Fruit fly (Drosophila melanogaster) whole organism, embryonic: Measurements from ENCODE around the gene brn.

ENCODE experiments used
- Awh ChIP-seq: fragments of 200-800 bp; sonication (Bioruptor generic); IDR thresholded peaks from 2 replicates; pipeline ENCODE4, ENCODE4 v1.3.6; 2022; ENCODE audit warnings: missing biosample characterization, missing genetic modification characterization
- BtbVII ChIP-seq: fragments of 200-800 bp; sonication (Bioruptor generic); optimal IDR thresholded peaks from 3 replicates; lab custom pipeline; 2017; ENCODE audit warnings: missing biosample characterization, mild to moderate bottlenecking, missing genetic modification characterization
- CG10321 ChIP-seq: fragments of 200-800 bp; sonication (Bioruptor generic); IDR thresholded peaks from 2 replicates; pipeline ENCODE4 v1.3.6; 2022; ENCODE audit warnings: missing biosample characterization, missing genetic modification characterization
- CG10462 ChIP-seq: fragments of 200-800 bp; sonication (Bioruptor generic); optimal IDR thresholded peaks from 2 replicates; lab custom pipeline; 2016; ENCODE audit warnings: missing biosample characterization, missing genetic modification characterization
- CG10654 ChIP-seq: fragments of 200-800 bp; sonication (Bioruptor generic); optimal IDR thresholded peaks from 2 replicates; lab custom pipeline; 2016; ENCODE audit warnings: missing biosample characterization, missing genetic modification characterization
- CG12104 ChIP-seq: fragments of 200-800 bp; sonication (Bioruptor generic); optimal IDR thresholded peaks from 3 replicates; lab custom pipeline; 2016; ENCODE audit warnings: missing biosample characterization, missing genetic modification characterization
- CG12391 ChIP-seq: fragments of 200-800 bp; sonication (Bioruptor generic); optimal IDR thresholded peaks from 3 replicates; lab custom pipeline; 2018; ENCODE audit warnings: missing biosample characterization, mild to moderate bottlenecking, missing genetic modification characterization, moderate library complexity
- CG13287 ChIP-seq: fragments of 200-800 bp; sonication (Bioruptor generic); IDR thresholded peaks from 2 replicates; pipeline ENCODE4 v1.3.6; 2022; ENCODE audit warnings: missing biosample characterization, missing genetic modification characterization; ENCODE audit not compliant: partially characterized antibody
- CG13296 ChIP-seq: fragments of 200-800 bp; sonication (Bioruptor generic); optimal IDR thresholded peaks from 3 replicates; lab custom pipeline; 2018; ENCODE audit warnings: missing biosample characterization, mild to moderate bottlenecking, missing genetic modification characterization
- CG1647 ChIP-seq: fragments of 200-800 bp; sonication (Bioruptor generic); optimal IDR thresholded peaks from 3 replicates; lab custom pipeline; 2016; ENCODE audit warnings: missing biosample characterization, missing genetic modification characterization
- CG17361 ChIP-seq: fragments of 200-800 bp; sonication (Bioruptor generic); IDR thresholded peaks from 3 replicates; pipeline ENCODE4 v1.3.6; 2022; ENCODE audit warnings: missing biosample characterization, missing genetic modification characterization
- CG18764 ChIP-seq: fragments of 200-800 bp; sonication (Bioruptor generic); optimal IDR thresholded peaks from 3 replicates; lab custom pipeline; 2016; ENCODE audit warnings: missing biosample characterization, missing genetic modification characterization
- CG31441 ChIP-seq: fragments of 200-800 bp; sonication (Bioruptor generic); IDR thresholded peaks from 2 replicates; pipeline ENCODE4 v1.3.6; 2022; ENCODE audit warnings: missing biosample characterization, missing genetic modification characterization
- CG3281 ChIP-seq: fragments of 200-800 bp; sonication (Bioruptor generic); optimal IDR thresholded peaks from 3 replicates; lab custom pipeline; 2017; ENCODE audit warnings: missing biosample characterization, mild to moderate bottlenecking, missing genetic modification characterization
- CG4360 ChIP-seq: fragments of 200-800 bp; sonication (Bioruptor generic); IDR thresholded peaks from 2 replicates; pipeline ENCODE4 v1.3.6; 2022; ENCODE audit warnings: missing biosample characterization, missing genetic modification characterization
- CG6683 ChIP-seq: fragments of 200-800 bp; sonication (Bioruptor generic); optimal IDR thresholded peaks from 2 replicates; lab custom pipeline; 2017; ENCODE audit warnings: missing biosample characterization, mild to moderate bottlenecking, missing genetic modification characterization, missing genetic modification reagents
- CG8924 ChIP-seq: fragments of 200-800 bp; optimal IDR thresholded peaks from 3 replicates; lab custom pipeline; 2019; ENCODE audit warnings: missing biosample characterization, mild to moderate bottlenecking, missing genetic modification characterization, moderate library complexity
- Dbx ChIP-seq: fragments of 200-800 bp; sonication (Bioruptor generic); IDR thresholded peaks from 3 replicates; pipeline ENCODE4 v1.3.6; 2022; ENCODE audit warnings: missing biosample characterization, missing genetic modification characterization
- Lpt ChIP-seq: fragments of >200 bp; optimal IDR thresholded peaks from 2 replicates; lab custom pipeline; 2018; ENCODE audit warnings: missing biosample characterization, missing genetic modification characterization
- MBD-R2 ChIP-seq: fragments of 200-800 bp; sonication (Bioruptor generic); IDR thresholded peaks from 2 replicates; pipeline ENCODE4 v1.3.6; 2022; ENCODE audit warnings: missing biosample characterization, missing genetic modification characterization
- Mes4 ChIP-seq: fragments of 200-800 bp; sonication (Bioruptor generic); optimal IDR thresholded peaks from 2 replicates; lab custom pipeline; 2016; ENCODE audit warnings: missing biosample characterization, missing genetic modification characterization
- Mrtf ChIP-seq: fragments of 200-800 bp; sonication (Bioruptor generic); IDR thresholded peaks from 3 replicates; pipeline ENCODE4 v1.3.6; 2022; ENCODE audit warnings: missing biosample characterization, missing genetic modification characterization
- NFAT ChIP-seq: fragments of 200-800 bp; sonication (Bioruptor generic); IDR thresholded peaks from 2 replicates; pipeline ENCODE4 v1.3.6; 2022; ENCODE audit warnings: missing biosample characterization, missing genetic modification characterization
- Stat92E ChIP-seq, 3 experiments: fragments of >200 bp in 2 of 3; fragments of 200-800 bp in 1 of 3; sonication (Bioruptor generic) in 1 of 3; optimal IDR thresholded peaks; 2 replicates each; lab custom pipeline; 2017 to 2019; ENCODE audit warnings: missing biosample characterization in 3 of 3, missing genetic modification characterization in 3 of 3, mild to moderate bottlenecking in 1 of 3, moderate library complexity in 1 of 3
- Tbp ChIP-seq: fragments of >200 bp; optimal IDR thresholded peaks from 2 replicates; lab custom pipeline; 2018; ENCODE audit warnings: missing biosample characterization, missing genetic modification characterization
- YL-1 ChIP-seq: fragments of 200-800 bp; sonication (Bioruptor generic); optimal IDR thresholded peaks from 3 replicates; lab custom pipeline; 2017; ENCODE audit warnings: missing biosample characterization, mild to moderate bottlenecking, missing genetic modification characterization
- aop ChIP-seq: fragments of 200-800 bp; sonication (Bioruptor generic); IDR thresholded peaks from 2 replicates; pipeline ENCODE4 v1.3.6; 2022; ENCODE audit warnings: missing biosample characterization, missing genetic modification characterization
- caup ChIP-seq: fragments of 200-800 bp; sonication (Bioruptor generic); optimal IDR thresholded peaks from 3 replicates; lab custom pipeline; 2017; ENCODE audit warnings: missing biosample characterization, mild to moderate bottlenecking, missing genetic modification characterization, moderate library complexity; ENCODE audit not compliant: severe bottlenecking
- corto ChIP-seq: fragments of 200-800 bp; sonication (Bioruptor generic); optimal IDR thresholded peaks from 2 replicates; lab custom pipeline; 2016; ENCODE audit warnings: missing biosample characterization, mild to moderate bottlenecking, missing genetic modification characterization, moderate library complexity
- dati ChIP-seq: fragments of 200-800 bp; sonication (Bioruptor generic); IDR thresholded peaks from 2 replicates; pipeline ENCODE4 v1.3.6; 2022; ENCODE audit warnings: missing biosample characterization, missing genetic modification characterization
- dmrt11E ChIP-seq: fragments of 200-800 bp; sonication (Bioruptor generic); optimal IDR thresholded peaks from 3 replicates; lab custom pipeline; 2018; ENCODE audit warnings: missing biosample characterization, mild to moderate bottlenecking, missing genetic modification characterization, moderate library complexity
- emc ChIP-seq: fragments of 200-800 bp; sonication (Bioruptor generic); optimal IDR thresholded peaks from 2 replicates; lab custom pipeline; 2016; ENCODE audit warnings: missing biosample characterization, missing genetic modification characterization
- eyg ChIP-seq: fragments of 200-800 bp; sonication (Bioruptor generic); optimal IDR thresholded peaks from 3 replicates; lab custom pipeline; 2016; ENCODE audit warnings: missing biosample characterization, missing genetic modification characterization
- gt ChIP-seq: fragments of 200-800 bp; sonication (Bioruptor generic); IDR thresholded peaks from 2 replicates; pipeline ENCODE4 v1.3.6; 2022; ENCODE audit warnings: missing biosample characterization, missing genetic modification characterization
- hb ChIP-seq: fragments of 200-800 bp; sonication (Bioruptor generic); IDR thresholded peaks from 3 replicates; pipeline ENCODE4 v1.3.6; 2022; ENCODE audit warnings: missing biosample characterization, missing genetic modification characterization; ENCODE audit not compliant: partially characterized antibody
- hth ChIP-seq: fragments of >200 bp; optimal IDR thresholded peaks from 2 replicates; lab custom pipeline; 2017; ENCODE audit warnings: inconsistent platforms
- jing ChIP-seq: fragments of 200-800 bp; sonication (Bioruptor generic); optimal IDR thresholded peaks from 2 replicates; lab custom pipeline; 2018; ENCODE audit warnings: missing biosample characterization, mild to moderate bottlenecking, missing genetic modification characterization
- mld ChIP-seq: fragments of 200-800 bp; sonication (Bioruptor generic); IDR thresholded peaks from 3 replicates; pipeline ENCODE4 v1.3.6; 2022; ENCODE audit warnings: missing biosample characterization, missing genetic modification characterization; ENCODE audit not compliant: partially characterized antibody
- nau ChIP-seq: fragments of 200-800 bp; sonication (Bioruptor generic); optimal IDR thresholded peaks from 3 replicates; lab custom pipeline; 2017; ENCODE audit warnings: missing biosample characterization, mild to moderate bottlenecking, missing genetic modification characterization, missing genetic modification reagents
- pan ChIP-seq, 4 experiments: fragments of >200 bp in 3 of 4; fragments of 200-800 bp in 1 of 4; sonication (Bioruptor generic) in 1 of 4; optimal IDR thresholded peaks in 3 of 4; IDR thresholded peaks in 1 of 4; 2 replicates each; pipeline versions ENCODE4 v1.3.6 to Lab custom; 2017 to 2022; ENCODE audit warnings: missing biosample characterization in 2 of 4, missing genetic modification characterization in 2 of 4, mixed read lengths in 1 of 4
- pb ChIP-seq: fragments of 200-800 bp; sonication (Bioruptor generic); optimal IDR thresholded peaks from 3 replicates; lab custom pipeline; 2016; ENCODE audit warnings: missing biosample characterization, missing genetic modification characterization
- pum ChIP-seq: fragments of 200-800 bp; sonication (Bioruptor generic); optimal IDR thresholded peaks from 2 replicates; lab custom pipeline; 2016; ENCODE audit warnings: missing biosample characterization, missing genetic modification characterization
- pzg ChIP-seq: fragments of 200-800 bp; sonication (Bioruptor generic); optimal IDR thresholded peaks from 3 replicates; lab custom pipeline; 2018; ENCODE audit warnings: missing biosample characterization, mild to moderate bottlenecking, missing genetic modification characterization, moderate library complexity
- rib ChIP-seq: fragments of 200-800 bp; sonication (Bioruptor generic); IDR thresholded peaks from 2 replicates; pipeline ENCODE4 v1.3.6; 2022; ENCODE audit warnings: missing biosample characterization, missing genetic modification characterization
- sqz ChIP-seq: fragments of 200-800 bp; sonication (Bioruptor generic); optimal IDR thresholded peaks from 3 replicates; lab custom pipeline; 2018; ENCODE audit warnings: missing biosample characterization, mild to moderate bottlenecking, missing genetic modification characterization
- ssp ChIP-seq: fragments of 200-800 bp; sonication (Bioruptor generic); IDR thresholded peaks from 2 replicates; pipeline ENCODE4 v1.3.6; 2022; ENCODE audit warnings: missing biosample characterization, missing genetic modification characterization
- tin ChIP-seq: fragments of 200-800 bp; sonication (Bioruptor generic); optimal IDR thresholded peaks from 3 replicates; lab custom pipeline; 2016; ENCODE audit warnings: missing biosample characterization, missing genetic modification characterization

Gene brn

dm6 chrX:4105830-4106233 is 1.7 kb downstream of the brn start, which contains the start of gene cib (continued):
- TF ChIP-seq ssp (GFP tag; lab: Robert Waterston, UW), result peak; percentile 23; the same call in 1 of the 2 replicates
- TF ChIP-seq gt (GFP tag; lab: Robert Waterston, UW), result no peak
- TF ChIP-seq CG18764 (GFP tag; lab: Kevin White, UChicago), result no peak
- peak; percentile 38 for TF ChIP-seq CG12391
- no peak for TF ChIP-seq NFAT (GFP tag; lab: Robert Waterston, UW)

dm6 chrX:4106240-4106639 is 2.1 kb downstream of the brn start:
- TF ChIP-seq dati (0 out of 2 replicates have a peak, but pooled peaks have one; percentile 17), BtbVII (peak; percentile 5), CG13296 (GFP tag; lab: Kevin White, UChicago) (no peak), mld (GFP tag; lab: Robert Waterston, UW) (peak; percentile 4; the same call in 1 of the 3 replicates), Lpt (GFP tag; lab: Kevin White, UChicago) (no peak), CG31441 (GFP tag; lab: Robert Waterston, UW) (no peak), nau (GFP tag; lab: Kevin White, UChicago) (no peak), CG13287 (GFP tag; lab: Robert Waterston, UW) (0 out of 2 replicates have a peak, but pooled peaks have one; percentile 1), CG6683 (GFP tag; lab: Kevin White, UChicago) (no peak), Mes4 (GFP tag; lab: Kevin White, UChicago) (no peak), hth (lab: Kevin White, UChicago) (no peak), Stat92E (GFP tag; optimal IDR thresholded peaks at IDR 0.05; lab: Kevin White, UChicago) (peak in 1 of 3 experiments; percentile 12), emc (GFP tag; lab: Kevin White, UChicago) (no peak), CG17361 (GFP tag; lab: Robert Waterston, UW) (0 out of 3 replicates have a peak, but pooled peaks have one; percentile 0), dmrt11E (tag; lab: Kevin White, UChicago) (no peak), pan (optimal IDR thresholded peaks at IDR 0.05; lab: Kevin White, UChicago) (no peak), pan (GFP tag; optimal IDR thresholded peaks at IDR 0.05 in 1 of 2, IDR thresholded peaks at IDR 0.05 in 1 of 2) (no peak), YL-1 (GFP tag; lab: Kevin White, UChicago) (no peak), hb (GFP tag; lab: Robert Waterston, UW) (0 out of 3 replicates have a peak, but pooled peaks have one; percentile 5), caup (GFP tag; lab: Kevin White, UChicago) (no peak), Dbx (0 out of 3 replicates have a peak, but pooled peaks have one; percentile 3), sqz (GFP tag; lab: Kevin White, UChicago) (peak; percentile 73), Awh (GFP tag; lab: Robert Waterston, UW) (no peak), CG10462 (GFP tag; lab: Kevin White, UChicago) (no peak), Mrtf (GFP tag; lab: Robert Waterston, UW) (no peak), pb (GFP tag; lab: Kevin White, UChicago) (no peak)

dm6 chrX:4106756-4107155 is 2.6 kb downstream of the brn start:
- TF ChIP-seq rib (GFP tag; lab: Robert Waterston, UW) (no peak), CG1647 (GFP tag; lab: Kevin White, UChicago) (no peak), CG10654 (GFP tag; lab: Kevin White, UChicago) (no peak), CG31441 (GFP tag; lab: Robert Waterston, UW) (peak; percentile 34; the same call in 1 of the 2 replicates), CG3281 (GFP tag; lab: Kevin White, UChicago) (peak; percentile 19), CG10321 (GFP tag; lab: Robert Waterston, UW) (no peak), pum (GFP tag; lab: Kevin White, UChicago) (peak; percentile 25), MBD-R2 (GFP tag; lab: Robert Waterston, UW) (no peak), CG12104 (GFP tag; lab: Kevin White, UChicago) (no peak), eyg (GFP tag; lab: Kevin White, UChicago) (no peak), corto (no peak), pzg (GFP tag; lab: Kevin White, UChicago) (no peak), sqz (GFP tag; lab: Kevin White, UChicago) (no peak), caup (GFP tag; lab: Kevin White, UChicago) (no peak), CG4360 (GFP tag; lab: Robert Waterston, UW) (0 out of 2 replicates have a peak, but pooled peaks have one; percentile 13), tin (no peak), pb (GFP tag; lab: Kevin White, UChicago) (no peak), aop (GFP tag; lab: Robert Waterston, UW) (no peak), Tbp (GFP tag; lab: Kevin White, UChicago) (no peak), jing (GFP tag; lab: Kevin White, UChicago) (no peak), CG8924 (tag; lab: Kevin White, UChicago) (peak; percentile 44)
